Worm (Caenorhabditis elegans): ENCODE data around the gene T25B2.3.

- TF ChIP-seq daf-12 (tag; optimal IDR thresholded peaks at IDR 0.05): no peak
- no peak for TF ChIP-seq nhr-28 (tag; optimal IDR thresholded peaks at IDR 0.05)
- no peak for TF ChIP-seq ceh-9 (tag; optimal IDR thresholded peaks at IDR 0.05)
Observed at ce11 chrX:6167376-6167775, 8.6 kb upstream of the T25B2.3 start.
